Worm (Caenorhabditis elegans) whole organism, midembryonic: ENCODE data around the gene pgp-10.

Experiments
- cog-1 ChIP-seq: sonication (generic microtip); optimal IDR thresholded peaks from 2 replicates; lab custom pipeline; 2016; ENCODE audit warnings: missing genetic modification characterization, missing compliant biosample characterization
- med-1 ChIP-seq: sonication (generic microtip); optimal IDR thresholded peaks from 2 replicates; lab custom pipeline; 2017; ENCODE audit warnings: missing genetic modification characterization, mild to moderate bottlenecking, missing compliant biosample characterization, antibody characterized with exemption, missing genetic modification reagents; ENCODE audit not compliant: insufficient read depth
- ref-1 ChIP-seq: fragments of 200-800 bp; sonication (Bioruptor generic); conservative IDR thresholded peaks from 2 replicates; pipeline ENCODE4 v1.3.6; 2022; ENCODE audit warnings: missing genetic modification reagents, missing genetic modification characterization, missing compliant biosample characterization

- TF ChIP-seq med-1 (GFP tag; lab: Kevin White, UChicago) (no peak), cog-1 (tag; lab: Kevin White, UChicago) (no peak), ref-1 (GFP tag; lab: Robert Waterston, UW) (no peak)
Observed at ce11 chrX:7199831-7200414, 41.1 kb downstream of the pgp-10 start, which contains the start of gene C55B6.1.
